Fruit fly (Drosophila melanogaster): Measurements from ENCODE around the gene CG14423.

The CG14423 gene

dm6 chrX:2945103-2945502, at the start of gene CG14423:
Gene CG14423, plus strand, starts transcription at chrX:2945403.
- TF ChIP-seq CG1620 (GFP tag; optimal IDR thresholded peaks at IDR 0.05) (no peak), CG7101 (tag; optimal IDR thresholded peaks at IDR 0.05) (no peak), CG5204 (GFP tag; optimal IDR thresholded peaks at IDR 0.05) (no peak), toe (GFP tag; optimal IDR thresholded peaks at IDR 0.05) (no peak), pad (GFP tag; optimal IDR thresholded peaks at IDR 0.05) (no peak), kay (GFP tag; ENCODE audit: borderline replicate concordance) (no peak), CG12768 (GFP tag; optimal IDR thresholded peaks at IDR 0.05) (no peak), bab1 (GFP tag; optimal IDR thresholded peaks at IDR 0.05) (no peak), CG14711 (tag; optimal IDR thresholded peaks at IDR 0.05) (no peak), Hr96 (GFP tag; optimal IDR thresholded peaks at IDR 0.05) (no peak), Mnt (GFP tag; optimal IDR thresholded peaks at IDR 0.05) (no peak), cnc (optimal IDR thresholded peaks at IDR 0.05) (no peak)

- TF ChIP-seq cnc (optimal IDR thresholded peaks at IDR 0.05) (no peak), ovo (GFP tag; optimal IDR thresholded peaks at IDR 0.05) (no peak), pad (GFP tag; optimal IDR thresholded peaks at IDR 0.05) (no peak), CG14711 (tag; optimal IDR thresholded peaks at IDR 0.05) (no peak), toe (GFP tag; optimal IDR thresholded peaks at IDR 0.05) (no peak), CG7101 (tag; optimal IDR thresholded peaks at IDR 0.05) (no peak), CG7045 (GFP tag; optimal IDR thresholded peaks at IDR 0.05) (no peak), tj (GFP tag; optimal IDR thresholded peaks at IDR 0.05) (no peak), CG33017 (tag; optimal IDR thresholded peaks at IDR 0.05) (no peak)
These were observed 38.0 kb upstream of the CG14423 start for dm6 chrX:2907105-2907694.

dm6 chrX:2912581-2912980, 32.6 kb upstream of the CG14423 start:
- TF ChIP-seq Hr96 (GFP tag; optimal IDR thresholded peaks at IDR 0.05) (no peak), ovo (GFP tag; optimal IDR thresholded peaks at IDR 0.05) (no peak), CG33017 (tag; optimal IDR thresholded peaks at IDR 0.05) (no peak), Mnt (GFP tag; optimal IDR thresholded peaks at IDR 0.05) (no peak), tj (GFP tag; optimal IDR thresholded peaks at IDR 0.05) (no peak), CG11617 (GFP tag; optimal IDR thresholded peaks at IDR 0.05) (no peak), kay (GFP tag; ENCODE audit: borderline replicate concordance) (no peak), CG7101 (tag; optimal IDR thresholded peaks at IDR 0.05) (no peak), toe (GFP tag; optimal IDR thresholded peaks at IDR 0.05) (no peak), CG12768 (GFP tag; optimal IDR thresholded peaks at IDR 0.05) (no peak), cic (GFP tag; optimal IDR thresholded peaks at IDR 0.05) (no peak)

- no peak for TF ChIP-seq cnc (optimal IDR thresholded peaks at IDR 0.05)
- no peak for TF ChIP-seq kay (GFP tag; ENCODE audit: borderline replicate concordance)
- TF ChIP-seq bab1 (GFP tag; optimal IDR thresholded peaks at IDR 0.05): no peak
- TF ChIP-seq CG7101 (tag; optimal IDR thresholded peaks at IDR 0.05): no peak
- no peak for TF ChIP-seq Hr96 (GFP tag; optimal IDR thresholded peaks at IDR 0.05)
- no peak for TF ChIP-seq CG5204 (GFP tag; optimal IDR thresholded peaks at IDR 0.05)
- TF ChIP-seq Crg-1 (GFP tag; optimal IDR thresholded peaks at IDR 0.05): no peak
- no peak for TF ChIP-seq CG11617 (GFP tag; optimal IDR thresholded peaks at IDR 0.05)
- TF ChIP-seq CG12768 (GFP tag; optimal IDR thresholded peaks at IDR 0.05): no peak
- no peak for TF ChIP-seq ovo (GFP tag; optimal IDR thresholded peaks at IDR 0.05)
- no peak for TF ChIP-seq toe (GFP tag; optimal IDR thresholded peaks at IDR 0.05)
These were observed 31.1 kb upstream of the CG14423 start for dm6 chrX:2914091-2914490.

- no peak for TF ChIP-seq CG1620 (GFP tag; optimal IDR thresholded peaks at IDR 0.05)
- TF ChIP-seq CG14711 (tag; optimal IDR thresholded peaks at IDR 0.05): no peak
- no peak for TF ChIP-seq kay (GFP tag; ENCODE audit: borderline replicate concordance)
- TF ChIP-seq CG11617 (GFP tag; optimal IDR thresholded peaks at IDR 0.05): no peak
- no peak for TF ChIP-seq Hr96 (GFP tag; optimal IDR thresholded peaks at IDR 0.05)
- TF ChIP-seq cic (GFP tag; optimal IDR thresholded peaks at IDR 0.05): no peak
- TF ChIP-seq CG12768 (GFP tag; optimal IDR thresholded peaks at IDR 0.05): no peak
These were observed 30.1 kb upstream of the CG14423 start for dm6 chrX:2915108-2915507.

DNA sequence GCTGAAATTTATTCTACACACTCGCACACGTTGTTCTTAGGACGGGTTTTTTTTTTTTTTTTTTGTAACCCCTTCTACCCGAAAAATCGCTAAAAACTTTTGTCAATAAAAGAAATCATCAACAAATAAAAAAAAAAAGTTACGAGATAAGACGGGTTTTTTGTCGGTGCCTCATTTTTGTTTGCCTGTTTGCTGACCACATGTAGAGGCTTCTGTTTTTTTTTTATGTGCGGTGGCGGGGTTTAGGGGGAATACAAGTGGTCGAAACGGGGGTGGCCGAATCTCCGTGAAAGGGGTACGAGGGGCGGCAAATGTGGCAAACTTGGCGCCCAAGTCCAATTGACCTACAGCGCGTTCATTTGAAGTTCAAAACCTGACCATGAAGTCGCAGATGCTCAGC, 26.7 kb upstream of the CG14423 start:
- TF ChIP-seq CG14711 (tag; optimal IDR thresholded peaks at IDR 0.05) (no peak), bab1 (GFP tag; optimal IDR thresholded peaks at IDR 0.05) (no peak), Crg-1 (GFP tag; optimal IDR thresholded peaks at IDR 0.05) (no peak), CG12768 (GFP tag; optimal IDR thresholded peaks at IDR 0.05) (no peak), CG11617 (GFP tag; optimal IDR thresholded peaks at IDR 0.05) (no peak), Hr96 (GFP tag; optimal IDR thresholded peaks at IDR 0.05) (no peak), Mnt (GFP tag; optimal IDR thresholded peaks at IDR 0.05) (no peak), cnc (optimal IDR thresholded peaks at IDR 0.05) (no peak)

dm6 chrX:2919742-2920141, 25.5 kb upstream of the CG14423 start, which contains the start of gene CG3588:
Gene CG3588, plus strand, starts transcription at chrX:2919770.
- TF ChIP-seq cnc (optimal IDR thresholded peaks at IDR 0.05) (no peak), CG5204 (GFP tag; optimal IDR thresholded peaks at IDR 0.05) (no peak), Mnt (GFP tag; optimal IDR thresholded peaks at IDR 0.05) (no peak), bab1 (GFP tag; optimal IDR thresholded peaks at IDR 0.05) (no peak), Crg-1 (GFP tag; optimal IDR thresholded peaks at IDR 0.05) (no peak), pad (GFP tag; optimal IDR thresholded peaks at IDR 0.05) (no peak)

- TF ChIP-seq toe (GFP tag; optimal IDR thresholded peaks at IDR 0.05): no peak
- no peak for TF ChIP-seq CG1620 (GFP tag; optimal IDR thresholded peaks at IDR 0.05)
- TF ChIP-seq CG7101 (tag; optimal IDR thresholded peaks at IDR 0.05): no peak
- TF ChIP-seq Crg-1 (GFP tag; optimal IDR thresholded peaks at IDR 0.05): no peak
- no peak for TF ChIP-seq Mnt (GFP tag; optimal IDR thresholded peaks at IDR 0.05)
- TF ChIP-seq CG12768 (GFP tag; optimal IDR thresholded peaks at IDR 0.05): no peak
- no peak for TF ChIP-seq cnc (optimal IDR thresholded peaks at IDR 0.05)
- TF ChIP-seq kay (GFP tag; ENCODE audit: borderline replicate concordance): no peak
- no peak for TF ChIP-seq CG7045 (GFP tag; optimal IDR thresholded peaks at IDR 0.05)
- TF ChIP-seq tj (GFP tag; optimal IDR thresholded peaks at IDR 0.05): no peak
- TF ChIP-seq bab1 (GFP tag; optimal IDR thresholded peaks at IDR 0.05): no peak
These were observed 18.0 kb upstream of the CG14423 start, which contains the start of gene CG14424 for dm6 chrX:2927158-2927557. Gene CG14424, minus strand, starts transcription at chrX:2927258.
